Fruit fly (Drosophila melanogaster) whole organism, embryonic: Measurements from ENCODE around the gene CG11843.
A peak's percentile ranks its signal among the peaks of the same experiment; 100 is the strongest.

Experiments used
- CG10543 ChIP-seq: fragments of 200-800 bp; sonication (Bioruptor generic); optimal IDR thresholded peaks from 3 replicates; lab custom pipeline; 2017; ENCODE audit warnings: missing biosample characterization, mild to moderate bottlenecking, missing genetic modification characterization, moderate library complexity
- CG11456 ChIP-seq: fragments of 200-800 bp; sonication (Bioruptor generic); IDR thresholded peaks from 3 replicates; pipeline ENCODE4 v1.3.6; 2022; ENCODE audit warnings: missing biosample characterization, missing genetic modification characterization
- CG11696 ChIP-seq: fragments of 200-800 bp; sonication (Bioruptor generic); IDR thresholded peaks from 2 replicates; pipeline ENCODE4 v1.3.6; 2022; ENCODE audit warnings: missing biosample characterization, missing genetic modification characterization
- CG12236 ChIP-seq: fragments of 200-800 bp; sonication (Bioruptor generic); optimal IDR thresholded peaks from 2 replicates; lab custom pipeline; 2016; ENCODE audit warnings: missing biosample characterization, missing genetic modification characterization
- CG12299 ChIP-seq: fragments of 200-800 bp; sonication (Bioruptor generic); optimal IDR thresholded peaks from 2 replicates; lab custom pipeline; 2018; ENCODE audit warnings: missing biosample characterization, mild to moderate bottlenecking, missing genetic modification characterization
- CG1792 ChIP-seq: fragments of 200-800 bp; sonication (Bioruptor generic); optimal IDR thresholded peaks from 2 replicates; lab custom pipeline; 2016; ENCODE audit warnings: missing biosample characterization, missing genetic modification characterization
- CG1832 ChIP-seq: fragments of 200-800 bp; sonication (Bioruptor generic); optimal IDR thresholded peaks from 2 replicates; lab custom pipeline; 2017; ENCODE audit warnings: missing biosample characterization, mild to moderate bottlenecking, missing genetic modification characterization, inconsistent platforms
- CG18599 ChIP-seq: fragments of 200-800 bp; sonication (Bioruptor generic); optimal IDR thresholded peaks from 3 replicates; lab custom pipeline; 2017; ENCODE audit warnings: missing biosample characterization, missing genetic modification characterization, mild to moderate bottlenecking, moderate library complexity, missing genetic modification reagents
- CG30431 ChIP-seq: fragments of 200-800 bp; sonication (Bioruptor generic); optimal IDR thresholded peaks from 2 replicates; lab custom pipeline; 2017; ENCODE audit warnings: missing biosample characterization, missing genetic modification characterization
- CG31365 ChIP-seq: fragments of 200-800 bp; sonication (Bioruptor generic); optimal IDR thresholded peaks from 2 replicates; lab custom pipeline; 2018; ENCODE audit warnings: missing biosample characterization, mild to moderate bottlenecking, missing genetic modification characterization
- CG32767 ChIP-seq: fragments of 200-800 bp; sonication (Bioruptor generic); IDR thresholded peaks from 2 replicates; pipeline ENCODE4 v1.3.6; 2022; ENCODE audit warnings: missing biosample characterization, missing genetic modification characterization
- CG32772 ChIP-seq: fragments of 200-800 bp; sonication (Bioruptor generic); IDR thresholded peaks from 2 replicates; pipeline ENCODE4 v1.3.6; 2022; ENCODE audit warnings: missing biosample characterization, missing genetic modification characterization
- CG4360 ChIP-seq: fragments of 200-800 bp; sonication (Bioruptor generic); IDR thresholded peaks from 2 replicates; pipeline ENCODE4 v1.3.6; 2022; ENCODE audit warnings: missing biosample characterization, missing genetic modification characterization
- CG4820 ChIP-seq: fragments of 200-800 bp; sonication (Bioruptor generic); optimal IDR thresholded peaks from 3 replicates; lab custom pipeline; 2016; ENCODE audit warnings: missing biosample characterization, missing genetic modification characterization
- CG6254 ChIP-seq: fragments of 200-800 bp; sonication (Bioruptor generic); optimal IDR thresholded peaks from 3 replicates; lab custom pipeline; 2017; ENCODE audit warnings: mild to moderate bottlenecking, missing biosample characterization, missing genetic modification reagents, missing genetic modification characterization
- CG8359 ChIP-seq: fragments of 200-800 bp; sonication (Bioruptor generic); optimal IDR thresholded peaks from 2 replicates; lab custom pipeline; 2017; ENCODE audit warnings: missing biosample characterization, mild to moderate bottlenecking, missing genetic modification characterization, borderline replicate concordance
- CG9437 ChIP-seq: fragments of 200-800 bp; sonication (Bioruptor generic); optimal IDR thresholded peaks from 2 replicates; lab custom pipeline; 2018; ENCODE audit warnings: missing biosample characterization, mild to moderate bottlenecking, missing genetic modification characterization
- CrebB ChIP-seq: fragments of 200-800 bp; sonication (Bioruptor generic); optimal IDR thresholded peaks from 3 replicates; lab custom pipeline; 2018; ENCODE audit warnings: missing biosample characterization, mild to moderate bottlenecking, missing genetic modification characterization
- Dbx ChIP-seq: fragments of 200-800 bp; sonication (Bioruptor generic); IDR thresholded peaks from 3 replicates; pipeline ENCODE4 v1.3.6; 2022; ENCODE audit warnings: missing biosample characterization, missing genetic modification characterization
- Dek ChIP-seq: fragments of 200-800 bp; sonication (Bioruptor generic); optimal IDR thresholded peaks from 3 replicates; lab custom pipeline; 2019; ENCODE audit warnings: missing biosample characterization, mild to moderate bottlenecking, missing genetic modification characterization, moderate library complexity
- Lim3 ChIP-seq: fragments of 200-800 bp; sonication (Bioruptor generic); IDR thresholded peaks from 2 replicates; pipeline ENCODE4 v1.3.6; 2022; ENCODE audit warnings: missing biosample characterization, missing genetic modification characterization
- Oaz ChIP-seq: fragments of 200-800 bp; sonication (Bioruptor generic); IDR thresholded peaks from 2 replicates; pipeline ENCODE4 v1.3.6; 2022; ENCODE audit warnings: missing biosample characterization, missing genetic modification characterization
- Ravus ChIP-seq: fragments of 200-800 bp; sonication (Bioruptor generic); IDR thresholded peaks from 2 replicates; pipeline ENCODE4 v1.3.6; 2022; ENCODE audit warnings: missing biosample characterization, missing genetic modification characterization
- Sin3A ChIP-seq: fragments of >200 bp; optimal IDR thresholded peaks from 2 replicates; lab custom pipeline; 2018
- Xbp1 ChIP-seq: fragments of 200-800 bp; sonication (Bioruptor generic); optimal IDR thresholded peaks from 3 replicates; lab custom pipeline; 2016; ENCODE audit warnings: missing biosample characterization, mild to moderate bottlenecking, missing genetic modification characterization
- caup ChIP-seq: fragments of 200-800 bp; sonication (Bioruptor generic); optimal IDR thresholded peaks from 3 replicates; lab custom pipeline; 2017; ENCODE audit warnings: missing biosample characterization, mild to moderate bottlenecking, missing genetic modification characterization, moderate library complexity; ENCODE audit not compliant: severe bottlenecking
- cg ChIP-seq: fragments of 200-800 bp; sonication (Bioruptor generic); optimal IDR thresholded peaks from 3 replicates; lab custom pipeline; 2019; ENCODE audit warnings: missing biosample characterization, mild to moderate bottlenecking, missing genetic modification characterization, moderate library complexity
- crol ChIP-seq: fragments of 200-800 bp; sonication (Bioruptor generic); IDR thresholded peaks from 2 replicates; pipeline ENCODE4 v1.3.6; 2022; ENCODE audit warnings: missing biosample characterization, missing genetic modification characterization
- crp ChIP-seq, 2 experiments: fragments of 200-800 bp; sonication (Bioruptor generic); optimal IDR thresholded peaks; 2 replicates in 1 of 2; 3 replicates in 1 of 2; lab custom pipeline; 2017; ENCODE audit warnings: missing biosample characterization in 2 of 2, missing genetic modification characterization in 2 of 2, mild to moderate bottlenecking in 1 of 2, moderate library complexity in 1 of 2
- dm ChIP-seq: fragments of 200-800 bp; sonication (Bioruptor generic); optimal IDR thresholded peaks from 3 replicates; lab custom pipeline; 2016; ENCODE audit warnings: missing biosample characterization, missing genetic modification characterization
- en ChIP-seq: fragments of 200-800 bp; sonication (Bioruptor generic); optimal IDR thresholded peaks from 2 replicates; lab custom pipeline; 2016; ENCODE audit warnings: missing biosample characterization, missing genetic modification characterization
- ftz-f1 ChIP-seq: fragments of 200-800 bp; sonication (Bioruptor generic); optimal IDR thresholded peaks from 2 replicates; lab custom pipeline; 2016; ENCODE audit warnings: missing biosample characterization, missing genetic modification characterization
- gro ChIP-seq: fragments of 200-800 bp; sonication (Bioruptor generic); optimal IDR thresholded peaks from 2 replicates; lab custom pipeline; 2016; ENCODE audit warnings: missing biosample characterization, missing genetic modification characterization
- hb ChIP-seq: fragments of 200-800 bp; sonication (Bioruptor generic); IDR thresholded peaks from 3 replicates; pipeline ENCODE4 v1.3.6; 2022; ENCODE audit warnings: missing biosample characterization, missing genetic modification characterization; ENCODE audit not compliant: partially characterized antibody
- jing ChIP-seq: fragments of 200-800 bp; sonication (Bioruptor generic); optimal IDR thresholded peaks from 2 replicates; lab custom pipeline; 2018; ENCODE audit warnings: missing biosample characterization, mild to moderate bottlenecking, missing genetic modification characterization
- jumu ChIP-seq: fragments of 200-800 bp; sonication (Bioruptor generic); optimal IDR thresholded peaks from 3 replicates; lab custom pipeline; 2016; ENCODE audit warnings: missing biosample characterization, missing genetic modification characterization
- kah ChIP-seq: fragments of 200-800 bp; sonication (Bioruptor generic); optimal IDR thresholded peaks from 2 replicates; lab custom pipeline; 2018; ENCODE audit warnings: missing biosample characterization, mild to moderate bottlenecking, missing genetic modification characterization
- lbe ChIP-seq: fragments of 200-800 bp; sonication (Bioruptor generic); optimal IDR thresholded peaks from 2 replicates; lab custom pipeline; 2016; ENCODE audit warnings: missing biosample characterization, mild to moderate bottlenecking, missing genetic modification characterization
- nerfin-1 ChIP-seq: fragments of 200-800 bp; sonication (Bioruptor generic); optimal IDR thresholded peaks from 3 replicates; lab custom pipeline; 2019; ENCODE audit warnings: missing biosample characterization, mild to moderate bottlenecking, missing genetic modification characterization, moderate library complexity
- otp ChIP-seq: fragments of 200-800 bp; sonication (Bioruptor generic); IDR thresholded peaks from 3 replicates; pipeline ENCODE4, ENCODE4 v1.3.6; 2022; ENCODE audit warnings: missing biosample characterization, missing genetic modification characterization
- prd ChIP-seq, 3 experiments: fragments of >200 bp in 2 of 3; fragments of 200-800 bp in 1 of 3; sonication (Bioruptor generic) in 1 of 3; optimal IDR thresholded peaks in 2 of 3; IDR thresholded peaks in 1 of 3; 2 replicates in 2 of 3; 3 replicates in 1 of 3; pipeline versions ENCODE4 v1.3.6 to Lab custom; 2017 to 2022; ENCODE audit warnings: missing biosample characterization in 1 of 3, missing genetic modification characterization in 1 of 3
- ro ChIP-seq: fragments of 200-800 bp; sonication (Bioruptor generic); IDR thresholded peaks from 2 replicates; pipeline ENCODE4 v1.3.6; 2022; ENCODE audit warnings: missing biosample characterization, missing genetic modification characterization
- salm ChIP-seq: fragments of 200-800 bp; sonication (Bioruptor generic); optimal IDR thresholded peaks from 2 replicates; lab custom pipeline; 2018; ENCODE audit warnings: missing biosample characterization, mild to moderate bottlenecking, missing genetic modification characterization
- so ChIP-seq: fragments of 200-800 bp; sonication (Bioruptor generic); IDR thresholded peaks from 3 replicates; pipeline ENCODE4 v1.3.6; 2022; ENCODE audit warnings: missing biosample characterization, missing genetic modification characterization
- tll ChIP-seq, 2 experiments: fragments of 200-800 bp in 1 of 2; fragments of >200 bp in 1 of 2; sonication (Bioruptor generic) in 1 of 2; optimal IDR thresholded peaks; 2 replicates each; lab custom pipeline; 2017 to 2019; ENCODE audit warnings: missing biosample characterization in 2 of 2, missing genetic modification characterization in 2 of 2, mild to moderate bottlenecking in 1 of 2, moderate library complexity in 1 of 2
- tup ChIP-seq: fragments of 200-800 bp; sonication (Bioruptor generic); optimal IDR thresholded peaks from 2 replicates; lab custom pipeline; 2016; ENCODE audit warnings: missing biosample characterization, mild to moderate bottlenecking, missing genetic modification characterization, moderate library complexity
- usp ChIP-seq: fragments of >200 bp; optimal IDR thresholded peaks from 2 replicates; lab custom pipeline; 2017; ENCODE audit warnings: missing biosample characterization, missing genetic modification characterization
- vfl ChIP-seq: fragments of 200-800 bp; sonication (Bioruptor generic); optimal IDR thresholded peaks from 2 replicates; lab custom pipeline; 2016; ENCODE audit warnings: missing biosample characterization, missing genetic modification characterization
- zf30C ChIP-seq: fragments of 200-800 bp; sonication (Bioruptor generic); optimal IDR thresholded peaks from 3 replicates; lab custom pipeline; 2018; ENCODE audit warnings: missing biosample characterization, mild to moderate bottlenecking, missing genetic modification characterization

CG11843 gene

DNA sequence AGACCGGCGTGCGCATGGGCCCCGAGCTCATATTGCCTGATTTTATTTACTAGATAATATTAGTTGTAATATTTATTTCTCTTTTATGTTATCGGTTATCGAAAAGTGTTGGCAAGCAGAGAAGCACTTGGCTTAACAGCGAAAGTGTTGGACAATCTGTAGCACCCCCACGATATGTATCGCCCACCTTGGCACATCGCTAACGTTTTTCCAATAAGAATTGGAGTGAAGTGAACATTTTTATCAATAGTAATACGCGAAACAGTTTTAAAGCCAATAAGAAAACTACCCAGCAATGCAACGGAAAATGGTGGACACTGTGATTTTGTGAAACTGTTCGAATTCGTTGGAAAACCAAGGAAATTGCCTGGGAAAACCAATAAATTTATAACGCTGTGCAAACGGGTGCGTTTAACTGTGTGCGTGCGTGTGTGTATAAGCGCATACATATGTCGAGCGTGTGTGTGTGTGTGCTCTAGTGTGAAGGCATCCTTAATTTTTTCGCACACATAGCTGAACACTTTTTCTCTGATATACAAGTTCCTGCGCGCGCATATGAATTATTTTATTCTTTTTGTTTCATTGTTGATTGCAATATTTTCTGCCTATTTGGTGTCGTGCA, 15.1 kb upstream of the CG11843 start, which contains the start of the genes Slu7 and Pkc98E (continued):
- TF ChIP-seq CG12236 (GFP tag; lab: Kevin White, UChicago) (no peak), gro (peak; percentile 88), ro (no peak), CG30431 (GFP tag; lab: Kevin White, UChicago) (peak; percentile 16), lbe (GFP tag; lab: Kevin White, UChicago) (peak; percentile 80), usp (no peak), dm (peak; percentile 63), CG6254 (GFP tag; lab: Kevin White, UChicago) (no peak), kah (GFP tag; lab: Kevin White, UChicago) (no peak), CG18599 (GFP tag; lab: Kevin White, UChicago) (peak; percentile 68), CG1832 (GFP tag; lab: Kevin White, UChicago) (no peak), CG11696 (GFP tag; lab: Robert Waterston, UW) (no peak), ftz-f1 (GFP tag; lab: Kevin White, UChicago) (peak; percentile 78), crp (GFP tag; optimal IDR thresholded peaks at IDR 0.05; lab: Kevin White, UChicago) (peak in 1 of 2 experiments; percentile 36), Dbx (peak; percentile 84), CG12299 (tag; lab: Kevin White, UChicago) (peak; percentile 22), tup (GFP tag; lab: Kevin White, UChicago) (peak; percentile 5), jumu (GFP tag; lab: Kevin White, UChicago) (peak; percentile 46), crol (no peak), tll (GFP tag; optimal IDR thresholded peaks at IDR 0.05; lab: Kevin White, UChicago) (no peak), otp (GFP tag; lab: Robert Waterston, UW) (0 out of 3 replicates have a peak, but pooled peaks have one; percentile 17), CG31365 (tag; lab: Kevin White, UChicago) (no peak), CrebB (tag; lab: Kevin White, UChicago) (peak; percentile 42), Xbp1 (peak; percentile 66), cg (GFP tag; lab: Kevin White, UChicago) (peak; percentile 95), CG32767 (GFP tag; lab: Robert Waterston, UW) (peak; percentile 10; the same call in 1 of the 2 replicates), CG8359 (GFP tag; lab: Kevin White, UChicago) (no peak), so (GFP tag; lab: Robert Waterston, UW) (no peak), CG32772 (0 out of 2 replicates have a peak, but pooled peaks have one; percentile 11), CG10543 (GFP tag; lab: Kevin White, UChicago) (peak; percentile 73), caup (peak; percentile 72), CG4820 (GFP tag; lab: Kevin White, UChicago) (no peak), prd (optimal IDR thresholded peaks at IDR 0.05; lab: Kevin White, UChicago) (no peak), prd (GFP tag; IDR thresholded peaks at IDR 0.05; lab: Robert Waterston, UW) (peak; percentile 76), CG4360 (GFP tag; lab: Robert Waterston, UW) (0 out of 2 replicates have a peak, but pooled peaks have one; percentile 6), CG9437 (GFP tag; lab: Kevin White, UChicago) (no peak), vfl (GFP tag; lab: Kevin White, UChicago) (peak; percentile 56), en (GFP tag; lab: Kevin White, UChicago) (no peak), Oaz (GFP tag; lab: Robert Waterston, UW) (no peak), jing (GFP tag; lab: Kevin White, UChicago) (no peak), Ravus (GFP tag; lab: Robert Waterston, UW) (no peak), zf30C (no peak), nerfin-1 (tag; lab: Kevin White, UChicago) (peak; percentile 99), Dek (tag; lab: Kevin White, UChicago) (peak; percentile 26), CG1792 (GFP tag; lab: Kevin White, UChicago) (peak; percentile 48), salm (tag; lab: Kevin White, UChicago) (no peak), Lim3 (no peak), Sin3A (lab: Kevin White, UChicago) (peak; percentile 86), CG11456 (GFP tag; lab: Robert Waterston, UW) (peak; percentile 74), hb (GFP tag; lab: Robert Waterston, UW) (peak; percentile 88)
